Comparison of ENCODE assay signal across 2 fruit fly cellular contexts in the genomic region with DNA sequence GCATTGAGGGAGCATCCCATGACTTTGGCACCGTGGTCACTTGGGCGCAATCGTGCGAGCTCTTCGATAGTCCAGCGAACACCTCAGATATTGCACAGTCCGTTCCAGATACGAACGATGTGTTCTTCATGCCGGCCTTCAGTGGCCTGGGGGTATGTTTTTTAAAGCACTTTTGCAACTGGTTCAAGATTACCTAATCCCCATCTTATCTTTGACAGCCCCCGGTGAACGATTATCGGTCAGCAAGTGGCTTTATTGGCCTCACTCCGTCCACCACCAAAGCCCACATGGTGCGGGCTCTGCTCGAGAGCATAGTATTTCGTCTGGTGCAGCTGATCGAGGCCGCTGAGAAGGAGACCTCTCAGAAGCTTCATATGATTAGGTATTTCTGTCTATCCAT.
TF ChIP-seq lines count a peak whose summit lies in the region.

No protein-coding gene starts in this region.

- TF ChIP-seq CTCF in whole organism, embryonic (GFP tag; optimal IDR thresholded peaks at IDR 0.05; lab: Kevin White, UChicago) = no peak

TF ChIP-seq in whole organism, embryonic, 481 proteins besides CTCF, POLR2A, EP300 and RAD21:
- TF ChIP-seq slp2 (GFP tag; optimal IDR thresholded peaks at IDR 0.05; lab: Kevin White, UChicago) (no peak), sug (tag; optimal IDR thresholded peaks at IDR 0.05; lab: Kevin White, UChicago) (peak; percentile 96), HLH3B (GFP tag; IDR thresholded peaks at IDR 0.05; lab: Robert Waterston, UW) (no peak), run (tag; optimal IDR thresholded peaks at IDR 0.05; lab: Kevin White, UChicago) (no peak), vnd (GFP tag; IDR thresholded peaks at IDR 0.05; lab: Robert Waterston, UW; ENCODE audit: partially characterized antibody) (no peak), Fer3 (tag; optimal IDR thresholded peaks at IDR 0.05; lab: Kevin White, UChicago) (no peak), grn (GFP tag; optimal IDR thresholded peaks at IDR 0.05; lab: Kevin White, UChicago) (peak; percentile 45), zf30C (GFP tag; optimal IDR thresholded peaks at IDR 0.05; lab: Kevin White, UChicago) (no peak), Rx (GFP tag; IDR thresholded peaks at IDR 0.05; lab: Robert Waterston, UW) (no peak), pros (GFP tag; optimal IDR thresholded peaks at IDR 0.05; lab: Kevin White, UChicago) (no peak), CG2712 (tag; optimal IDR thresholded peaks at IDR 0.05; lab: Kevin White, UChicago) (no peak), Pdp1 (GFP tag; optimal IDR thresholded peaks at IDR 0.05; lab: Kevin White, UChicago) (peak in 1 of 2 experiments; percentile 11), CG6683 (GFP tag; optimal IDR thresholded peaks at IDR 0.05; lab: Kevin White, UChicago) (no peak)

TF ChIP-seq in whole organism, prepupa, 60 proteins besides CTCF, POLR2A, EP300 and RAD21:
- TF ChIP-seq CG8119 (GFP tag; IDR thresholded peaks at IDR 0.05; lab: Robert Waterston, UW) = no peak
- peak; percentile 93 for TF ChIP-seq vri (GFP tag; optimal IDR thresholded peaks at IDR 0.05; lab: Kevin White, UChicago)
